Worm (Caenorhabditis elegans) whole organism, young adult: ENCODE measurements around the gene snu-23.

ENCODE experiments used
- B0261.1 ChIP-seq: sonication (generic microtip); optimal IDR thresholded peaks from 2 replicates; lab custom pipeline; 2016; ENCODE audit warnings: mild to moderate bottlenecking, missing genetic modification characterization, moderate library complexity, missing compliant biosample characterization
- F22D6.2 ChIP-seq: sonication (generic microtip); optimal IDR thresholded peaks from 2 replicates; lab custom pipeline; 2016; ENCODE audit warnings: mild to moderate bottlenecking, missing genetic modification characterization, missing compliant biosample characterization
- F33H1.4 ChIP-seq: fragments of 200-800 bp; sonication (Bioruptor generic); IDR thresholded peaks from 2 replicates; pipeline ENCODE4 v1.3.6; 2022; ENCODE audit warnings: missing genetic modification reagents, missing genetic modification characterization, missing compliant biosample characterization
- F55B11.4 ChIP-seq: sonication (generic microtip); optimal IDR thresholded peaks from 2 replicates; lab custom pipeline; 2016; ENCODE audit warnings: missing compliant biosample characterization, missing genetic modification characterization, borderline replicate concordance; ENCODE audit not compliant: insufficient read depth
- K11D2.4 ChIP-seq: fragments of 200-800 bp; sonication (Bioruptor generic); IDR thresholded peaks from 2 replicates; pipeline ENCODE4 v1.3.6; 2022; ENCODE audit warnings: missing genetic modification reagents, missing genetic modification characterization, missing compliant biosample characterization
- T26A5.8 ChIP-seq: sonication (generic microtip); optimal IDR thresholded peaks from 2 replicates; lab custom pipeline; 2016; ENCODE audit warnings: missing genetic modification characterization, missing compliant biosample characterization
- Y53G8AR.9 ChIP-seq: fragments of 200-800 bp; sonication (Bioruptor generic); conservative IDR thresholded peaks from 2 replicates; pipeline ENCODE4 v1.3.6; 2022; ENCODE audit warnings: missing genetic modification reagents, missing genetic modification characterization, missing compliant biosample characterization
- Y95B8A.8 ChIP-seq: fragments of 200-800 bp; sonication (Bioruptor generic); IDR thresholded peaks from 2 replicates; pipeline ENCODE4 v1.3.6; 2022; ENCODE audit warnings: missing genetic modification reagents, missing genetic modification characterization, missing compliant biosample characterization
- ZK185.1 ChIP-seq: sonication (generic microtip); optimal IDR thresholded peaks from 2 replicates; lab custom pipeline; 2016; ENCODE audit warnings: mild to moderate bottlenecking, missing genetic modification characterization, missing compliant biosample characterization; ENCODE audit not compliant: poor library complexity, severe bottlenecking
- aptf-2 ChIP-seq: fragments of 200-800 bp; sonication (Bioruptor generic); conservative IDR thresholded peaks from 2 replicates; pipeline ENCODE4 v1.3.6; 2022; ENCODE audit warnings: missing genetic modification reagents, missing genetic modification characterization, missing compliant biosample characterization
- athp-1 ChIP-seq: sonication (generic microtip); optimal IDR thresholded peaks from 2 replicates; lab custom pipeline; 2017; ENCODE audit warnings: mild to moderate bottlenecking, missing genetic modification characterization, missing compliant biosample characterization
- cebp-1 ChIP-seq, 2 experiments: fragments of 200-800 bp in 1 of 2; sonication (Bioruptor generic) in 1 of 2; sonication (generic microtip) in 1 of 2; IDR thresholded peaks in 1 of 2; optimal IDR thresholded peaks in 1 of 2; 2 replicates each; pipeline versions ENCODE4 v1.3.6 to Lab custom; 2017 to 2022; ENCODE audit warnings: missing compliant biosample characterization in 2 of 2, missing genetic modification characterization in 2 of 2, mild to moderate bottlenecking in 1 of 2, missing genetic modification reagents in 1 of 2, moderate library complexity in 1 of 2
- ceh-58 ChIP-seq: fragments of 200-800 bp; sonication (Bioruptor generic); IDR thresholded peaks from 2 replicates; pipeline ENCODE4 v1.3.6; 2022; ENCODE audit warnings: missing genetic modification characterization, missing compliant biosample characterization
- die-1 ChIP-seq: sonication (generic microtip); optimal IDR thresholded peaks from 2 replicates; lab custom pipeline; 2016; ENCODE audit warnings: missing genotype, mild to moderate bottlenecking, missing genetic modification characterization, missing compliant biosample characterization
- efl-1 ChIP-seq: fragments of 150-350 bp; optimal IDR thresholded peaks from 2 replicates; lab custom pipeline; 2014; ENCODE audit warnings: missing biosample characterization, missing genetic modification reagents, missing genetic modification characterization
- fkh-3 ChIP-seq: sonication (generic microtip); optimal IDR thresholded peaks from 2 replicates; lab custom pipeline; 2016; ENCODE audit warnings: mild to moderate bottlenecking, missing genetic modification characterization, missing compliant biosample characterization
- gei-17 ChIP-seq: fragments of 200-800 bp; sonication (Bioruptor generic); optimal IDR thresholded peaks from 2 replicates; lab custom pipeline; 2018; ENCODE audit warnings: mild to moderate bottlenecking, missing genetic modification characterization, missing compliant biosample characterization
- lag-1 ChIP-seq: fragments of 200-800 bp; sonication (Bioruptor generic); IDR thresholded peaks from 2 replicates; pipeline ENCODE4 v1.3.6; 2022; ENCODE audit warnings: missing genetic modification reagents, missing genetic modification characterization, missing compliant biosample characterization
- let-607 ChIP-seq, 2 experiments: fragments of 200-800 bp in 1 of 2; sonication (Bioruptor generic) in 1 of 2; sonication (generic microtip) in 1 of 2; optimal IDR thresholded peaks; 2 replicates each; lab custom pipeline; 2016 to 2018; ENCODE audit warnings: mild to moderate bottlenecking in 2 of 2, missing compliant biosample characterization in 2 of 2, missing genetic modification characterization in 2 of 2, moderate library complexity in 2 of 2, missing genotype in 1 of 2
- lin-26 ChIP-seq: fragments of 200-800 bp; sonication (Bioruptor generic); IDR thresholded peaks from 2 replicates; pipeline ENCODE4 v1.3.6; 2022; ENCODE audit warnings: missing genetic modification reagents, missing genetic modification characterization, missing compliant biosample characterization
- lin-35 ChIP-seq, 3 experiments: fragments of 150-350 bp in 2 of 3; sonication (generic microtip) in 1 of 3; optimal IDR thresholded peaks; 2 replicates each; lab custom pipeline; 2014 to 2018; ENCODE audit warnings: missing biosample characterization in 3 of 3, missing genetic modification characterization in 3 of 3, missing genetic modification reagents in 3 of 3
- lin-54 ChIP-seq: fragments of 200-800 bp; sonication (Bioruptor generic); optimal IDR thresholded peaks from 2 replicates; lab custom pipeline; 2018; ENCODE audit warnings: mild to moderate bottlenecking, missing genetic modification characterization, missing compliant biosample characterization
- madf-3 ChIP-seq: fragments of 200-800 bp; sonication (Bioruptor generic); IDR thresholded peaks from 2 replicates; pipeline ENCODE4 v1.3.6; 2022; ENCODE audit warnings: missing genetic modification reagents, missing genetic modification characterization, missing compliant biosample characterization
- madf-6 ChIP-seq: fragments of 200-800 bp; sonication (Bioruptor generic); IDR thresholded peaks from 2 replicates; pipeline ENCODE4 v1.3.6; 2022; ENCODE audit warnings: missing genetic modification reagents, missing genetic modification characterization, missing compliant biosample characterization
- madf-8 ChIP-seq: fragments of 200-800 bp; sonication (Bioruptor generic); conservative IDR thresholded peaks from 2 replicates; pipeline ENCODE4 v1.3.6; 2022; ENCODE audit warnings: missing genetic modification reagents, missing genetic modification characterization, missing compliant biosample characterization
- mcd-1 ChIP-seq: fragments of 200-800 bp; sonication (Bioruptor generic); IDR thresholded peaks from 2 replicates; pipeline ENCODE4 v1.3.6; 2022; ENCODE audit warnings: missing genetic modification reagents, missing genetic modification characterization, missing compliant biosample characterization
- mxl-1 ChIP-seq: sonication (generic microtip); optimal IDR thresholded peaks from 2 replicates; lab custom pipeline; 2016; ENCODE audit warnings: missing genetic modification characterization, missing compliant biosample characterization
- nfyb-1 ChIP-seq: fragments of 200-800 bp; sonication (Bioruptor generic); IDR thresholded peaks from 2 replicates; pipeline ENCODE4 v1.3.6; 2022; ENCODE audit warnings: missing genetic modification reagents, missing genetic modification characterization, missing compliant biosample characterization
- nhr-120 ChIP-seq: fragments of 200-800 bp; sonication (Bioruptor generic); IDR thresholded peaks from 2 replicates; pipeline ENCODE4 v1.3.6; 2022; ENCODE audit warnings: missing genetic modification characterization, missing compliant biosample characterization
- nhr-179 ChIP-seq: sonication (generic microtip); optimal IDR thresholded peaks from 2 replicates; lab custom pipeline; 2016; ENCODE audit warnings: mild to moderate bottlenecking, missing genetic modification characterization, missing compliant biosample characterization
- nhr-27 ChIP-seq: fragments of 200-800 bp; sonication (Bioruptor generic); optimal IDR thresholded peaks from 2 replicates; lab custom pipeline; 2018; ENCODE audit warnings: mild to moderate bottlenecking, missing genetic modification characterization, moderate library complexity, missing compliant biosample characterization
- repo-1 ChIP-seq: sonication (generic microtip); optimal IDR thresholded peaks from 2 replicates; lab custom pipeline; 2017; ENCODE audit warnings: mild to moderate bottlenecking, missing genetic modification characterization, missing compliant biosample characterization
- sea-2 ChIP-seq: fragments of 200-800 bp; sonication (Bioruptor generic); IDR thresholded peaks from 2 replicates; pipeline ENCODE4 v1.3.6; 2022; ENCODE audit warnings: missing genetic modification characterization, missing compliant biosample characterization
- snpc-1.1 ChIP-seq: sonication (generic microtip); optimal IDR thresholded peaks from 2 replicates; lab custom pipeline; 2017; ENCODE audit warnings: missing genetic modification characterization, mild to moderate bottlenecking, missing compliant biosample characterization, antibody characterized with exemption, moderate library complexity, missing genotype, missing genetic modification reagents; ENCODE audit not compliant: insufficient read depth
- sptf-2 ChIP-seq: fragments of 200-800 bp; sonication (Bioruptor generic); optimal IDR thresholded peaks from 2 replicates; lab custom pipeline; 2018; ENCODE audit warnings: mild to moderate bottlenecking, missing genetic modification characterization, missing compliant biosample characterization
- tbp1 ChIP-seq: fragments of 200-800 bp; sonication (Bioruptor generic); optimal IDR thresholded peaks from 2 replicates; lab custom pipeline; 2018; ENCODE audit warnings: mild to moderate bottlenecking, missing genetic modification characterization, missing compliant biosample characterization
- tlf-1 ChIP-seq: fragments of 200-800 bp; sonication (Bioruptor generic); optimal IDR thresholded peaks from 2 replicates; lab custom pipeline; 2018; ENCODE audit warnings: mild to moderate bottlenecking, missing genetic modification characterization, missing compliant biosample characterization
- unc-62 ChIP-seq: fragments of 150-350 bp; optimal IDR thresholded peaks from 2 replicates; lab custom pipeline; 2014; ENCODE audit warnings: missing biosample characterization, missing genetic modification reagents, missing genetic modification characterization
- zim-3 ChIP-seq: sonication (generic microtip); optimal IDR thresholded peaks from 2 replicates; lab custom pipeline; 2017; ENCODE audit warnings: mild to moderate bottlenecking, missing genetic modification characterization, moderate library complexity, missing compliant biosample characterization
- ztf-18 ChIP-seq: sonication (generic microtip); optimal IDR thresholded peaks from 2 replicates; lab custom pipeline; 2016; ENCODE audit warnings: missing genotype, mild to moderate bottlenecking, missing genetic modification characterization, missing compliant biosample characterization
- ztf-26 ChIP-seq: sonication (generic microtip); optimal IDR thresholded peaks from 2 replicates; lab custom pipeline; 2017; ENCODE audit warnings: missing genetic modification characterization, missing compliant biosample characterization
- ztf-3 ChIP-seq: fragments of 200-800 bp; sonication (Bioruptor generic); optimal IDR thresholded peaks from 2 replicates; lab custom pipeline; 2018; ENCODE audit warnings: mild to moderate bottlenecking, missing genetic modification characterization, missing compliant biosample characterization
- ztf-6 ChIP-seq: fragments of 200-800 bp; sonication (Bioruptor generic); IDR thresholded peaks from 2 replicates; pipeline ENCODE4 v1.3.6; 2022; ENCODE audit warnings: missing genetic modification reagents, missing genetic modification characterization, missing compliant biosample characterization

snu-23 gene

ce11 chrIII:7736806-7737205 lies 33.1 kb downstream of the snu-23 start (continued):
- TF ChIP-seq mcd-1 (GFP tag; lab: Robert Waterston, UW) (peak; percentile 25; the same call in 1 of the 2 replicates), lin-35 (GFP tag; optimal IDR thresholded peaks at IDR 0.05; lab: Kevin White, UChicago) (peak in 1 of 3 experiments; percentile 65), Y95B8A.8 (GFP tag; lab: Robert Waterston, UW) (0 out of 2 replicates have a peak, but pooled peaks have one; percentile 21), K11D2.4 (GFP tag; lab: Robert Waterston, UW) (peak; percentile 12; the same call in 1 of the 2 replicates), athp-1 (tag; lab: Kevin White, UChicago) (peak; percentile 66), lag-1 (GFP tag; lab: Robert Waterston, UW) (no peak), nhr-120 (no peak), mxl-1 (tag; lab: Kevin White, UChicago) (no peak), tlf-1 (GFP tag; lab: Kevin White, UChicago) (no peak), nfyb-1 (0 out of 2 replicates have a peak, but pooled peaks have one; percentile 45), ztf-26 (tag; lab: Kevin White, UChicago) (no peak), ceh-58 (GFP tag; lab: Robert Waterston, UW) (0 out of 2 replicates have a peak, but pooled peaks have one; percentile 45), sea-2 (GFP tag; lab: Robert Waterston, UW) (no peak), let-607 (tag; optimal IDR thresholded peaks at IDR 0.05; lab: Kevin White, UChicago) (peak in 1 of 2 experiments; percentile 12), cebp-1 (GFP tag; IDR thresholded peaks at IDR 0.05; lab: Robert Waterston, UW) (no peak), cebp-1 (tag; optimal IDR thresholded peaks at IDR 0.05; lab: Kevin White, UChicago) (peak; percentile 21), lin-26 (GFP tag; lab: Robert Waterston, UW) (0 out of 2 replicates have a peak, but pooled peaks have one; percentile 61)

- TF ChIP-seq F55B11.4 (tag; lab: Kevin White, UChicago) (no peak), zim-3 (tag; lab: Kevin White, UChicago) (no peak), ztf-26 (tag; lab: Kevin White, UChicago) (no peak), madf-6 (GFP tag; lab: Robert Waterston, UW) (peak; percentile 16; the same call in 1 of the 2 replicates)
Measured at ce11 chrIII:7736003-7736402, 33.9 kb downstream of the snu-23 start.

ce11 chrIII:7734105-7734504 lies 35.8 kb downstream of the snu-23 start:
- TF ChIP-seq efl-1 (GFP tag; lab: Kevin White, UChicago) (no peak), Y95B8A.8 (GFP tag; lab: Robert Waterston, UW) (no peak), gei-17 (GFP tag; lab: Kevin White, UChicago) (no peak), madf-8 (GFP tag; lab: Robert Waterston, UW) (no peak), unc-62 (GFP tag; lab: Kevin White, UChicago) (peak; percentile 40), sptf-2 (GFP tag; lab: Kevin White, UChicago) (no peak)

- TF ChIP-seq snpc-1.1 (tag; lab: Kevin White, UChicago), result no peak
- TF ChIP-seq ZK185.1, result no peak
- peak; percentile 30 for TF ChIP-seq repo-1 (tag; lab: Kevin White, UChicago)
- TF ChIP-seq fkh-3, result no peak
- TF ChIP-seq madf-3 (GFP tag; lab: Robert Waterston, UW), result no peak
- TF ChIP-seq F22D6.2 (tag; lab: Kevin White, UChicago), result no peak
- peak; percentile 10 for TF ChIP-seq lin-54 (GFP tag; lab: Kevin White, UChicago)
- no peak for TF ChIP-seq ztf-6 (GFP tag; lab: Robert Waterston, UW)
- no peak for TF ChIP-seq Y53G8AR.9 (GFP tag; lab: Robert Waterston, UW)
- TF ChIP-seq aptf-2 (GFP tag; lab: Robert Waterston, UW), result no peak
- no peak for TF ChIP-seq nhr-179
- no peak for TF ChIP-seq nhr-27 (tag; lab: Kevin White, UChicago)
- TF ChIP-seq F33H1.4 (GFP tag; lab: Robert Waterston, UW), result no peak
- TF ChIP-seq tbp1 (GFP tag; lab: Kevin White, UChicago), result no peak
- no peak for TF ChIP-seq die-1
- TF ChIP-seq efl-1 (GFP tag; lab: Kevin White, UChicago), result no peak
- TF ChIP-seq ztf-18 (tag; lab: Kevin White, UChicago), result no peak
- no peak for TF ChIP-seq ztf-3
- TF ChIP-seq T26A5.8 (tag; lab: Kevin White, UChicago), result no peak
- no peak for TF ChIP-seq B0261.1 (tag; lab: Kevin White, UChicago)
- TF ChIP-seq madf-6 (GFP tag; lab: Robert Waterston, UW), result no peak
Measured at ce11 chrIII:7733563-7733962, 36.4 kb downstream of the snu-23 start.
